Worm (Caenorhabditis elegans): ENCODE results near the gene idpc-5.

DNA sequence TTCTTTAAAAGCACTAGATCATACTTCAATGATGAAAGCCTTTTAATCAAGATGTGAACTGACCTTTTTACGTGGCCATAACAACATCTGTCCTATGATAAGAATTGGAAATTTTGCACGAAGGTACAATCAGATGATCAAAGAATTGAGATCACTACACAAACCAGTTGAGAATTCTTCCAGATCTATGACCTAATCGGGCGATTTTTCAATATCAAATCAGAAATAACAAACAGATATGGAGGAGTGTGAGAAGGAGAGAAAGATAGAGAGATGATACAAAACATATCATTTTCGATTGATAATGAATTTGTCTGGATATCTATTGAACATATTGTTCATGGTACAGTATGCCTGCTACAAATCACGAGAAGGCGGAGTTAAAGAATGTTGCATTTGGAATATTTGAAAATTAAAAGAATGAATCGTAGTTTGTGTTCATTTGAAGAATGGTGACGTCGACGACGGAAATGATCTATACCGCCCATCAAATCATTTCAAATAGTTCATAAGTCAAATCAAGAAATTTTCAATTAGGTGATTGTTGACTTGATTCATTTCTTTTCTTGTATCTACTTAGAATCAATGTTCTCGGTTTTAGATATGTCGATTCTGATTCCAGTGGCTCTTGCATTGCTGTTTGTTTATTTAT is 31.5 kb upstream of the idpc-5 start, which contains the start of gene cyp-29A4:
- TF ChIP-seq ama-1 (optimal IDR thresholded peaks at IDR 0.05) (no peak), ceh-36 (tag; optimal IDR thresholded peaks at IDR 0.05) (no peak), hmbx-1 (tag; optimal IDR thresholded peaks at IDR 0.05) (no peak), tbx-37 (GFP tag; conservative IDR thresholded peaks at IDR 0.05) (no peak), flt-1 (GFP tag; IDR thresholded peaks at IDR 0.05) (no peak), ceh-13 (GFP tag; optimal IDR thresholded peaks at IDR 0.05) (no peak), hmg-4 (GFP tag; optimal IDR thresholded peaks at IDR 0.05) (no peak), ets-7 (tag; optimal IDR thresholded peaks at IDR 0.05) (no peak), tra-4 (tag; optimal IDR thresholded peaks at IDR 0.05) (no peak), tbx-11 (GFP tag; IDR thresholded peaks at IDR 0.05) (no peak), B0310.2 (tag; optimal IDR thresholded peaks at IDR 0.05) (no peak)

All from whole organism, early embryonic.